Worm (Caenorhabditis elegans) whole organism, L4 larva: ENCODE data around the gene C03A3.3.

Experiments used
- D1046.2 ChIP-seq: fragments of 200-800 bp; sonication (Bioruptor generic); IDR thresholded peaks from 2 replicates; pipeline ENCODE4 v1.3.6; 2022; ENCODE audit warnings: missing genetic modification characterization, missing compliant biosample characterization
- F26F4.8 ChIP-seq: fragments of 200-800 bp; sonication (Bioruptor generic); conservative IDR thresholded peaks from 2 replicates; pipeline ENCODE4 v1.3.6; 2022; ENCODE audit warnings: missing genetic modification characterization, missing compliant biosample characterization
- F37D6.2 ChIP-seq: sonication (generic microtip); optimal IDR thresholded peaks from 2 replicates; lab custom pipeline; 2016; ENCODE audit warnings: mild to moderate bottlenecking, missing genetic modification characterization, missing compliant biosample characterization
- F44E2.7 ChIP-seq: fragments of 200-800 bp; sonication (Bioruptor generic); IDR thresholded peaks from 2 replicates; pipeline ENCODE4 v2.1.2; 2022; ENCODE audit warnings: missing genetic modification characterization, missing compliant biosample characterization
- R02D3.7 ChIP-seq: fragments of 150-350 bp; sonication (generic microtip); optimal IDR thresholded peaks from 3 replicates; lab custom pipeline; 2014; ENCODE audit warnings: missing biosample characterization, missing genetic modification characterization
- T20F7.1 ChIP-seq: fragments of 200-800 bp; sonication (Bioruptor generic); optimal IDR thresholded peaks from 2 replicates; lab custom pipeline; 2018; ENCODE audit warnings: mild to moderate bottlenecking, missing genetic modification characterization, missing compliant biosample characterization
- Y75B8A.6 ChIP-seq: fragments of 200-800 bp; sonication (Bioruptor generic); IDR thresholded peaks from 2 replicates; pipeline ENCODE4 v1.3.6; 2022; ENCODE audit warnings: missing genetic modification reagents, missing genetic modification characterization, missing compliant biosample characterization
- ces-1 ChIP-seq: fragments of 150-350 bp; sonication (generic microtip); optimal IDR thresholded peaks from 4 replicates; lab custom pipeline; 2014; ENCODE audit warnings: missing biosample characterization, missing genetic modification reagents, missing genetic modification characterization
- ctbp-1 ChIP-seq: fragments of 200-800 bp; sonication (Bioruptor generic); IDR thresholded peaks from 2 replicates; pipeline ENCODE4 v1.3.6; 2022; ENCODE audit warnings: missing genetic modification reagents, missing genetic modification characterization, missing compliant biosample characterization
- daf-16 ChIP-seq, 3 experiments: sonication (generic microtip); optimal IDR thresholded peaks; 2 replicates each; lab custom pipeline; 2016 to 2017; ENCODE audit warnings: missing genetic modification characterization in 3 of 3, missing genetic modification reagents in 3 of 3, mild to moderate bottlenecking in 2 of 3, missing compliant biosample characterization in 2 of 3, missing biosample characterization in 1 of 3, moderate library complexity in 1 of 3
- dmd-6 ChIP-seq: fragments of 200-800 bp; sonication (Bioruptor generic); IDR thresholded peaks from 2 replicates; pipeline ENCODE4 v1.3.6; 2022; ENCODE audit warnings: missing genetic modification reagents, missing genetic modification characterization, missing compliant biosample characterization
- dmd-8 ChIP-seq: fragments of 200-800 bp; sonication (Bioruptor generic); IDR thresholded peaks from 2 replicates; pipeline ENCODE4 v1.3.6; 2022; ENCODE audit warnings: missing genetic modification characterization, missing compliant biosample characterization
- dmd-9 ChIP-seq: fragments of 200-800 bp; sonication (Bioruptor generic); IDR thresholded peaks from 2 replicates; pipeline ENCODE4 v1.3.6; 2022; ENCODE audit warnings: missing genetic modification reagents, missing genetic modification characterization, missing compliant biosample characterization
- dve-1 ChIP-seq: sonication (generic microtip); optimal IDR thresholded peaks from 2 replicates; lab custom pipeline; 2017; ENCODE audit warnings: antibody characterized with exemption, mild to moderate bottlenecking, missing genetic modification characterization, missing compliant biosample characterization; ENCODE audit not compliant: insufficient read depth
- fkh-10 ChIP-seq: fragments of 150-350 bp; optimal IDR thresholded peaks from 2 replicates; lab custom pipeline; 2014; ENCODE audit warnings: missing biosample characterization, missing genetic modification reagents, missing genetic modification characterization
- fos-1 ChIP-seq: fragments of 150-350 bp; optimal IDR thresholded peaks from 2 replicates; lab custom pipeline; 2014; ENCODE audit warnings: missing biosample characterization, missing genetic modification characterization
- hif-1 ChIP-seq, 2 experiments: sonication (generic microtip); optimal IDR thresholded peaks; 2 replicates each; lab custom pipeline; 2016 to 2017; ENCODE audit warnings: missing compliant biosample characterization in 2 of 2, missing genetic modification characterization in 2 of 2, missing genetic modification reagents in 2 of 2, missing genotype in 2 of 2, mild to moderate bottlenecking in 1 of 2
- hlh-11 ChIP-seq: fragments of 200-800 bp; sonication (Bioruptor generic); optimal IDR thresholded peaks from 2 replicates; lab custom pipeline; 2018; ENCODE audit warnings: mild to moderate bottlenecking, missing genetic modification characterization, missing compliant biosample characterization
- hlh-30 ChIP-seq: sonication (generic microtip); optimal IDR thresholded peaks from 2 replicates; lab custom pipeline; 2017; ENCODE audit warnings: antibody characterized with exemption, mild to moderate bottlenecking, missing genetic modification characterization, missing compliant biosample characterization; ENCODE audit not compliant: insufficient read depth
- lin-38 ChIP-seq: fragments of 200-800 bp; sonication (Bioruptor generic); IDR thresholded peaks from 2 replicates; pipeline ENCODE4 v1.3.6; 2022; ENCODE audit warnings: missing genetic modification reagents, missing genetic modification characterization, missing compliant biosample characterization
- mep-1 ChIP-seq: fragments of 150-350 bp; sonication (generic microtip); optimal IDR thresholded peaks from 3 replicates; lab custom pipeline; 2014; ENCODE audit warnings: missing biosample characterization, missing genetic modification characterization
- mxl-2 ChIP-seq: fragments of 200-800 bp; sonication (Bioruptor generic); conservative IDR thresholded peaks from 2 replicates; pipeline ENCODE4 v1.3.6; 2022; ENCODE audit warnings: missing genetic modification reagents, missing genetic modification characterization, missing compliant biosample characterization
- nhr-11 ChIP-seq: fragments of 150-350 bp; optimal IDR thresholded peaks from 2 replicates; lab custom pipeline; 2014; ENCODE audit warnings: missing biosample characterization, missing genetic modification characterization
- nhr-111 ChIP-seq: fragments of 200-800 bp; sonication (Bioruptor generic); optimal IDR thresholded peaks from 2 replicates; lab custom pipeline; 2018; ENCODE audit warnings: mild to moderate bottlenecking, missing genetic modification characterization, missing compliant biosample characterization
- nhr-237 ChIP-seq: sonication (generic microtip); optimal IDR thresholded peaks from 2 replicates; lab custom pipeline; 2017; ENCODE audit warnings: missing biosample characterization, missing genetic modification characterization
- nhr-28 ChIP-seq: fragments of 150-350 bp; optimal IDR thresholded peaks from 2 replicates; lab custom pipeline; 2014; ENCODE audit warnings: missing biosample characterization, missing genetic modification characterization
- nhr-42 ChIP-seq: fragments of 200-800 bp; sonication (Bioruptor generic); IDR thresholded peaks from 2 replicates; pipeline ENCODE4 v1.3.6; 2022; ENCODE audit warnings: missing genetic modification characterization, missing compliant biosample characterization
- nhr-48 ChIP-seq: sonication (generic microtip); optimal IDR thresholded peaks from 2 replicates; lab custom pipeline; 2016; ENCODE audit warnings: mild to moderate bottlenecking, missing genetic modification characterization, missing compliant biosample characterization
- nhr-6 ChIP-seq: fragments of 150-350 bp; optimal IDR thresholded peaks from 2 replicates; lab custom pipeline; 2014; ENCODE audit warnings: missing biosample characterization, missing genetic modification characterization
- nhr-77 ChIP-seq: fragments of 150-350 bp; optimal IDR thresholded peaks from 2 replicates; lab custom pipeline; 2014; ENCODE audit warnings: missing biosample characterization, missing genetic modification characterization
- php-3 ChIP-seq: fragments of 200-800 bp; sonication (Bioruptor generic); IDR thresholded peaks from 2 replicates; pipeline ENCODE4 v1.3.6; 2022; ENCODE audit warnings: missing genetic modification reagents, missing genetic modification characterization, missing compliant biosample characterization
- pqm-1 ChIP-seq: sonication (generic microtip); optimal IDR thresholded peaks from 2 replicates; lab custom pipeline; 2017; ENCODE audit warnings: missing biosample characterization, missing genetic modification characterization
- set-16 ChIP-seq: fragments of 200-800 bp; sonication (Bioruptor generic); IDR thresholded peaks from 2 replicates; pipeline ENCODE4 v1.3.6; 2022; ENCODE audit warnings: missing genetic modification reagents, missing genetic modification characterization, missing compliant biosample characterization
- unc-39 ChIP-seq: sonication (generic microtip); optimal IDR thresholded peaks from 2 replicates; lab custom pipeline; 2017; ENCODE audit warnings: missing biosample characterization, missing genetic modification characterization
- zip-11 ChIP-seq: fragments of 200-800 bp; sonication (Bioruptor generic); IDR thresholded peaks from 2 replicates; pipeline ENCODE4 v1.3.6; 2022; ENCODE audit warnings: missing genetic modification characterization, missing compliant biosample characterization
- ztf-7 ChIP-seq: fragments of 150-350 bp; optimal IDR thresholded peaks from 2 replicates; lab custom pipeline; 2014; ENCODE audit warnings: missing biosample characterization, missing genetic modification characterization

Gene C03A3.3

ce11 chrX:11299642-11300307 lies 30.9 kb upstream of the C03A3.3 start, which contains the start of the genes snrp-40.1 and F08G12.3 (continued):
- peak in 1 of 2 experiments; percentile 75 for TF ChIP-seq hif-1 (tag; optimal IDR thresholded peaks at IDR 0.05; lab: Kevin White, UChicago)
- TF ChIP-seq ces-1 (GFP tag; lab: Kevin White, UChicago) = no peak
- no peak for TF ChIP-seq R02D3.7 (tag; lab: Kevin White, UChicago)
- TF ChIP-seq nhr-42 (GFP tag; lab: Robert Waterston, UW) = no peak
- TF ChIP-seq nhr-111 = no peak
- TF ChIP-seq nhr-48 (tag; lab: Kevin White, UChicago) = peak; percentile 68
- TF ChIP-seq nhr-6 (tag; lab: Kevin White, UChicago) = peak; percentile 86
- no peak for TF ChIP-seq F44E2.7 (GFP tag; lab: Robert Waterston, UW)
- TF ChIP-seq Y75B8A.6 (GFP tag; lab: Robert Waterston, UW) = no peak
- no peak for TF ChIP-seq unc-39
- peak; percentile 94 for TF ChIP-seq mep-1 (tag; lab: Kevin White, UChicago)
- peak; percentile 14 for TF ChIP-seq T20F7.1

ce11 chrX:11296683-11297365 lies 28.0 kb upstream of the C03A3.3 start, which contains the start of gene inx-2:
inx-2 (minus strand) TSS chrX:11296733.
- TF ChIP-seq nhr-11 (tag; lab: Kevin White, UChicago) = no peak
- no peak for TF ChIP-seq F37D6.2
- TF ChIP-seq nhr-28 (tag; lab: Kevin White, UChicago) = no peak
- 0 out of 2 replicates have a peak, but pooled peaks have one; percentile 32 for TF ChIP-seq dmd-8
- no peak for TF ChIP-seq hif-1 (tag; optimal IDR thresholded peaks at IDR 0.05; lab: Kevin White, UChicago)
- no peak for TF ChIP-seq R02D3.7 (tag; lab: Kevin White, UChicago)
- TF ChIP-seq dmd-6 (GFP tag; lab: Robert Waterston, UW) = no peak
- 0 out of 2 replicates have a peak, but pooled peaks have one; percentile 26 for TF ChIP-seq set-16

- no peak for TF ChIP-seq nhr-11 (tag; lab: Kevin White, UChicago)
- TF ChIP-seq dmd-9 (GFP tag; lab: Robert Waterston, UW) = no peak
- TF ChIP-seq nhr-237 = no peak
- no peak for TF ChIP-seq hlh-11 (tag; lab: Kevin White, UChicago)
- no peak for TF ChIP-seq F44E2.7 (GFP tag; lab: Robert Waterston, UW)
- no peak for TF ChIP-seq F37D6.2
- no peak for TF ChIP-seq ctbp-1 (GFP tag; lab: Robert Waterston, UW)
- no peak for TF ChIP-seq hlh-30 (tag; lab: Kevin White, UChicago)
- TF ChIP-seq F26F4.8 (GFP tag; lab: Robert Waterston, UW) = no peak
- TF ChIP-seq daf-16 (GFP tag; optimal IDR thresholded peaks at IDR 0.05; lab: Kevin White, UChicago) = no peak
- no peak for TF ChIP-seq daf-16 (tag; optimal IDR thresholded peaks at IDR 0.05; lab: Kevin White, UChicago)
- TF ChIP-seq mxl-2 (GFP tag; lab: Robert Waterston, UW) = no peak
- no peak for TF ChIP-seq D1046.2 (GFP tag; lab: Robert Waterston, UW)
- no peak for TF ChIP-seq lin-38 (GFP tag; lab: Robert Waterston, UW)
- TF ChIP-seq fos-1 (tag; lab: Kevin White, UChicago) = no peak
- TF ChIP-seq fkh-10 (GFP tag; lab: Kevin White, UChicago) = no peak
- TF ChIP-seq nhr-77 (tag; lab: Kevin White, UChicago) = no peak
- TF ChIP-seq zip-11 (GFP tag; lab: Robert Waterston, UW) = no peak
Observed at ce11 chrX:11290528-11290927, 21.7 kb upstream of the C03A3.3 start.

- TF ChIP-seq pqm-1 (tag; lab: Kevin White, UChicago) (peak; percentile 78), hlh-11 (tag; lab: Kevin White, UChicago) (peak; percentile 19), php-3 (GFP tag; lab: Robert Waterston, UW) (no peak), ztf-7 (tag; lab: Kevin White, UChicago) (no peak), daf-16 (GFP tag; optimal IDR thresholded peaks at IDR 0.05; lab: Kevin White, UChicago) (no peak), daf-16 (tag; optimal IDR thresholded peaks at IDR 0.05; lab: Kevin White, UChicago) (peak; percentile 86), dve-1 (peak; percentile 6), nhr-28 (tag; lab: Kevin White, UChicago) (peak; percentile 81)
Observed at ce11 chrX:11289925-11290324, 21.1 kb upstream of the C03A3.3 start.
